Worm (Caenorhabditis elegans) whole organism, mixed stage, embryonic: Measurements from ENCODE around the gene ugt-58.

ENCODE experiments used
- M03D4.4 ChIP-seq: sonication (generic microtip); optimal IDR thresholded peaks from 2 replicates; lab custom pipeline; 2017; ENCODE audit warnings: mild to moderate bottlenecking, missing genetic modification characterization, missing compliant biosample characterization
- bed-3 ChIP-seq: fragments of 200-800 bp; sonication (Bioruptor generic); optimal IDR thresholded peaks from 3 replicates; lab custom pipeline; 2018; ENCODE audit warnings: mild to moderate bottlenecking, missing genetic modification characterization, moderate library complexity, missing compliant biosample characterization
- ceh-39 ChIP-seq: fragments of 150-350 bp; optimal IDR thresholded peaks from 2 replicates; lab custom pipeline; 2014; ENCODE audit warnings: missing biosample characterization, missing genetic modification characterization
- ceh-43 ChIP-seq: fragments of 200-800 bp; sonication (Bioruptor generic); optimal IDR thresholded peaks from 2 replicates; lab custom pipeline; 2018; ENCODE audit warnings: mild to moderate bottlenecking, missing genetic modification characterization, moderate library complexity, missing compliant biosample characterization
- ceh-83 ChIP-seq: fragments of 200-800 bp; sonication (Bioruptor generic); optimal IDR thresholded peaks from 2 replicates; lab custom pipeline; 2018; ENCODE audit warnings: mild to moderate bottlenecking, missing genetic modification characterization, missing compliant biosample characterization
- ces-1 ChIP-seq: fragments of 150-350 bp; optimal IDR thresholded peaks from 2 replicates; lab custom pipeline; 2014; ENCODE audit warnings: missing biosample characterization, missing genetic modification reagents, missing genetic modification characterization
- drap-1 ChIP-seq: fragments of 200-800 bp; sonication (Bioruptor generic); optimal IDR thresholded peaks from 3 replicates; lab custom pipeline; 2018; ENCODE audit warnings: mild to moderate bottlenecking, missing genetic modification characterization, missing compliant biosample characterization
- elt-1 ChIP-seq: sonication (generic microtip); optimal IDR thresholded peaks from 2 replicates; lab custom pipeline; 2017; ENCODE audit warnings: missing genetic modification characterization, mild to moderate bottlenecking, missing compliant biosample characterization, antibody characterized with exemption, moderate library complexity, borderline replicate concordance; ENCODE audit not compliant: insufficient read depth
- elt-3 ChIP-seq: fragments of 150-350 bp; optimal IDR thresholded peaks from 2 replicates; lab custom pipeline; 2014; ENCODE audit warnings: missing biosample characterization, missing genetic modification characterization
- flh-1 ChIP-seq: fragments of 200-800 bp; sonication (Bioruptor generic); optimal IDR thresholded peaks from 2 replicates; lab custom pipeline; 2018; ENCODE audit warnings: mild to moderate bottlenecking, missing genetic modification characterization, moderate library complexity, missing compliant biosample characterization
- ham-2 ChIP-seq: fragments of 200-800 bp; sonication (Bioruptor generic); optimal IDR thresholded peaks from 2 replicates; lab custom pipeline; 2018; ENCODE audit warnings: mild to moderate bottlenecking, missing genetic modification characterization, missing compliant biosample characterization
- lin-32 ChIP-seq: fragments of 200-800 bp; sonication (Bioruptor generic); optimal IDR thresholded peaks from 2 replicates; lab custom pipeline; 2018; ENCODE audit warnings: mild to moderate bottlenecking, missing genetic modification characterization, missing compliant biosample characterization
- lsy-2 ChIP-seq: fragments of 150-350 bp; optimal IDR thresholded peaks from 2 replicates; lab custom pipeline; 2014; ENCODE audit warnings: missing biosample characterization, missing genetic modification characterization
- mls-2 ChIP-seq: sonication (generic microtip); optimal IDR thresholded peaks from 2 replicates; lab custom pipeline; 2016; ENCODE audit warnings: mild to moderate bottlenecking, missing genetic modification characterization, moderate library complexity, missing compliant biosample characterization
- nhr-12 ChIP-seq: fragments of 150-350 bp; optimal IDR thresholded peaks from 2 replicates; lab custom pipeline; 2014; ENCODE audit warnings: missing biosample characterization, missing genetic modification characterization
- nhr-2 ChIP-seq: fragments of 150-350 bp; optimal IDR thresholded peaks from 2 replicates; lab custom pipeline; 2014; ENCODE audit warnings: missing biosample characterization, missing genetic modification characterization
- nhr-28 ChIP-seq: fragments of 150-350 bp; optimal IDR thresholded peaks from 2 replicates; lab custom pipeline; 2014; ENCODE audit warnings: missing biosample characterization, missing genetic modification characterization
- nhr-76 ChIP-seq: sonication (generic microtip); optimal IDR thresholded peaks from 2 replicates; lab custom pipeline; 2017; ENCODE audit warnings: missing biosample characterization, missing genetic modification characterization
- pha-4 ChIP-seq: fragments of 150-350 bp; optimal IDR thresholded peaks from 2 replicates; lab custom pipeline; 2018; ENCODE audit warnings: missing biosample characterization, missing genetic modification reagents, missing genetic modification characterization
- sem-2 ChIP-seq: fragments of 200-800 bp; sonication (Bioruptor generic); optimal IDR thresholded peaks from 2 replicates; lab custom pipeline; 2018; ENCODE audit warnings: mild to moderate bottlenecking, missing genetic modification characterization, missing compliant biosample characterization
- sptf-1 ChIP-seq: sonication (generic microtip); optimal IDR thresholded peaks from 2 replicates; lab custom pipeline; 2017; ENCODE audit warnings: mild to moderate bottlenecking, missing genetic modification characterization, moderate library complexity, missing compliant biosample characterization
- tbx-8 ChIP-seq: fragments of 200-800 bp; sonication (Bioruptor generic); optimal IDR thresholded peaks from 2 replicates; lab custom pipeline; 2018; ENCODE audit warnings: mild to moderate bottlenecking, missing genetic modification characterization, moderate library complexity, missing compliant biosample characterization
- unc-120 ChIP-seq: sonication (generic microtip); optimal IDR thresholded peaks from 2 replicates; lab custom pipeline; 2017; ENCODE audit warnings: missing genetic modification characterization, missing compliant biosample characterization; ENCODE audit not compliant: poor library complexity, severe bottlenecking
- unc-39 ChIP-seq: fragments of 150-350 bp; optimal IDR thresholded peaks from 2 replicates; lab custom pipeline; 2014; ENCODE audit warnings: missing biosample characterization, missing genetic modification characterization
- unc-62 ChIP-seq: fragments of 150-350 bp; optimal IDR thresholded peaks from 2 replicates; lab custom pipeline; 2014; ENCODE audit warnings: missing biosample characterization, missing genetic modification reagents, missing genetic modification characterization
- zip-8 ChIP-seq: fragments of 150-350 bp; optimal IDR thresholded peaks from 2 replicates; lab custom pipeline; 2014; ENCODE audit warnings: missing biosample characterization, missing genetic modification characterization
- ztf-11 ChIP-seq: fragments of 150-350 bp; optimal IDR thresholded peaks from 2 replicates; lab custom pipeline; 2014; ENCODE audit warnings: missing biosample characterization, missing genetic modification characterization

ugt-58 gene

DNA sequence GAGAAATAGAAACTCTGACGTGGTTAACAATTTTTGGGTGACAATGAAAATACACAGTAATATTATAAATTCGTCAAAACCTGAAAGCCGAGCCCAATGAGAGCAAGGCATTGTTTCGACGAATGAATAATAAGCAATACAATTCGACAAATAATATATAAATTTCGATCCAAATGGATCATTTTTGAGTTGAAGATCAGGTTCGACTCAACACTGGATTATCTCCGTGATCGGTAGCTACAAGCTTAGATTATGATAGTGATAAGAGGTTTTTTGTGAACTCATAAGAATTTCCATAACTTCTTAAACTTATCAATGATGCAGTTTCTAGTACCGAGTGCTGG lies 31.3 kb upstream of the ugt-58 start:
- TF ChIP-seq ceh-43 (GFP tag; lab: Kevin White, UChicago): no peak
- no peak for TF ChIP-seq elt-1 (tag; lab: Kevin White, UChicago)
- TF ChIP-seq ham-2: no peak
- no peak for TF ChIP-seq tbx-8

DNA sequence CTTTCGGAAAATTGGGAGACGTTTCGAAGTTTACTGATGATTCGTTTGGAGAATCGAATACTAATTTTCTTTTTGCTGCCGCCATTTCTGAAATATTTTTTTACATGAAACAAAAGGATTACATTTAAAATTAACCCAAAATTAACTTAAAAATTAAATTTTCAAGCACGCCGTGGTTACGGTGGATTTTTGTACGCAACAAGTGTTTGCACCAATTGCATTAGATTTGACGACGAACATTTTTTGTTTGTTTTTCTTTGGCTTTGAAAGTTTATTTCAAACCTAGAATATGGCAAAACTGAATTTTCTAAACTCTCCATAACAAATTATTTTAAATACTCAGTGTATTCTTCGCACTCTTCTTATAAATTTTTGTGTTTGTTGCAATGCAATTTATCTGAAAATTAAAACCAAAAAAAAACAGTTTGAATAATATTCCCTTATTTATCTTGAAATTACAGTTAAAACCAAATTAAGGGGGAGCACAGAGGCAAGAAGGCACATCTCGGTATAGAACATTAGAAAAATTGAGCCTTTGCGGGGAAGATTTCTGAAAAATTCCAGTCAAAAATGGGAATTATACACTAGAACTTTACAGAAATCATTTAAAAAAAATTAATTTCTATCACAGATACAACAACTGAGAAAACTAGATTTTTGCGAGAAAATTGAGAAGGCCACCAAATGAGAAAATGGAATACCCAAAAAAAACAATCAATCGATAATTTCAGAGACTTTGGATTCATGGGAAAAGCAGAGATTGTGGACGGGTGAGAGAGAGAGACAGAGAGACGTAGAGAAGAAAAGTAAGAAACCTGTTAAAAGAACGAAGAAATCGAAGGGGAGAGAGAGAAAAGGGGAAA lies 30.7 kb upstream of the ugt-58 start, which contains the start of gene hal-3:
TSS of gene hal-3 (minus strand) at position 87 of the 863 bp plus-strand sequence.
- TF ChIP-seq ham-2 (no peak), sptf-1 (tag; lab: Kevin White, UChicago) (peak; percentile 2), elt-1 (tag; lab: Kevin White, UChicago) (no peak), bed-3 (no peak), ztf-11 (tag; lab: Kevin White, UChicago) (no peak), unc-39 (tag; lab: Kevin White, UChicago) (no peak), sem-2 (GFP tag; lab: Kevin White, UChicago) (no peak)
- TF ChIP-seq, all 35 proteins: peak for 1

DNA sequence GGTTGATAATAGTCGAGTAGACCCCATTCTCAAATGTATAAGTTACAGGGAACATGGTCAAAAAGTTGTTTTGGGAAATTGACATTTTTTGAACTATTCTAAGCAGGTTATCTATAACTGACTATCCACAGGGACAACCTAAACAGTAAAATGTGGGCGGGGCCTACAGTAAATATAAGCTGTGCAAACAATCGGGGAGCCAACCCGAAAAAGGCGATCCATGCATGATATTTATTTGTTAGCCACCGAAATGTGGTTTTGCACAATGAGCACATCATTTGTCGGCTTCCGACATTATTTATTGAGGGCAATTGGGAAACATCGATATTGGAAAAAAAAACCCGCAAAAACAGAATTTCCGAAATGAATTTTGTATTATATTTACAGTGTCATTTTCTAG lies 28.1 kb upstream of the ugt-58 start, which contains the start of gene hlh-6:
TSS of gene hlh-6 (minus strand) at position 101 of the 400 bp plus-strand sequence.
- TF ChIP-seq pha-4 (tag; lab: Kevin White, UChicago) (no peak), M03D4.4 (tag; lab: Kevin White, UChicago) (no peak), nhr-12 (no peak), ceh-43 (GFP tag; lab: Kevin White, UChicago) (no peak), tbx-8 (no peak), elt-1 (tag; lab: Kevin White, UChicago) (no peak), ztf-11 (tag; lab: Kevin White, UChicago) (no peak), mls-2 (tag; lab: Kevin White, UChicago) (no peak), lin-32 (GFP tag; lab: Kevin White, UChicago) (no peak), ceh-39 (tag; lab: Kevin White, UChicago) (no peak), unc-120 (no peak), nhr-2 (no peak), drap-1 (GFP tag; lab: Kevin White, UChicago) (no peak), bed-3 (no peak), zip-8 (tag; lab: Kevin White, UChicago) (no peak), flh-1 (GFP tag; lab: Kevin White, UChicago) (no peak), ceh-83 (no peak), ham-2 (no peak), sptf-1 (tag; lab: Kevin White, UChicago) (no peak)

DNA sequence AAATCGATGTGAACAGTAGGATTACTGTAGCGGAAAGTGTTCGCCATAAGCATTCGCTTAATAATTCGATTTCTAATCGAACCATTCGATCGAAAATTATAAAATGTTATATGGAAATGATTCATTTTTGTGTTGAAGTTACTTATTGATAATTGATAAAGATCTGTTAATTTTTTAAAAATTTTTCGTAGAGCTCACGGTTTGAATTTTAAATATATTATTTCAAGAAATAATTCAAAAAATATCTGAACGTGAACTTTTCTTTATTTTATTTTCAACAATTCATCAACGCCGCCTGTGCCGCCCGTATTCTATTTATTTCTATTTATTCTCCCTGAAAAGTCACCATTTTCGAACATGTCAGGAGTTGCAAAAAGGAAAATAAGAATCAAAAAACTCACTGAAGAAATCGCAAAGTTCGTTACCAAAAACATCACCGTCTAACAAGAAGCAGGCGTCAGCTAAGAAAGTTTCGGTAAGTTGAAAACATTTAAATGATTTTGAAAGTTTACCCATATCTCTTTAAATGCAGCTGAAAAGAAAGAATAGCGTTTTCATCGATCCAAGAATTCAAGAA lies 24.9 kb upstream of the ugt-58 start, which contains the start of the genes T15H9.5 and T15H9.4:
TSS of gene T15H9.5 (minus strand) at position 101 of the 577 bp plus-strand sequence.
TSS of gene T15H9.4 (plus strand) at position 527 of the 577 bp plus-strand sequence.
- TF ChIP-seq drap-1 (GFP tag; lab: Kevin White, UChicago) (no peak), M03D4.4 (tag; lab: Kevin White, UChicago) (no peak), unc-62 (GFP tag; lab: Kevin White, UChicago) (no peak), tbx-8 (no peak), ceh-83 (no peak), elt-3 (tag; lab: Kevin White, UChicago) (no peak), nhr-76 (tag; lab: Kevin White, UChicago) (no peak), mls-2 (tag; lab: Kevin White, UChicago) (no peak)
- TF ChIP-seq, all 35 proteins: peak for 0

DNA sequence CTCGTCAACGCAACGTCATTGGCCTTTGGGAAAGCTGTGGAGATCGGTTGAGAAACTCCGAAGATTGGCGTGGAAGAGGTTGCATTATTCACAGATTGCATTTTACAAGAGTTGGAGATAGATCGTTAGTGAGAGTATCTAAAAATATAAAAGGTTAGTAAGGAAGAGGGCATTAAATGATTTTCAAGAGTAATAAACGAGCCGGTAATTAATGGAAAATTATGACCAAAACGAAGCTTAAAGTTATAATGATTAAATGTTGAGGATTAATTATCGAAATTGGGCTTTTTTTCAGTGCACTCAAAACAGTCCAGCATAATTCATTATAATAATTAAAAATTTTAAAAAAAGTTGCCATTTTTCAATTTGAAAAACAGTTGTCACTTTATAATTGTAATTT lies 22.7 kb upstream of the ugt-58 start, which contains the start of gene pap-2:
TSS of gene pap-2 (minus strand) at position 101 of the 400 bp plus-strand sequence.
- TF ChIP-seq tbx-8 (no peak), lsy-2 (no peak), mls-2 (tag; lab: Kevin White, UChicago) (no peak), unc-62 (GFP tag; lab: Kevin White, UChicago) (no peak), ces-1 (no peak)

DNA sequence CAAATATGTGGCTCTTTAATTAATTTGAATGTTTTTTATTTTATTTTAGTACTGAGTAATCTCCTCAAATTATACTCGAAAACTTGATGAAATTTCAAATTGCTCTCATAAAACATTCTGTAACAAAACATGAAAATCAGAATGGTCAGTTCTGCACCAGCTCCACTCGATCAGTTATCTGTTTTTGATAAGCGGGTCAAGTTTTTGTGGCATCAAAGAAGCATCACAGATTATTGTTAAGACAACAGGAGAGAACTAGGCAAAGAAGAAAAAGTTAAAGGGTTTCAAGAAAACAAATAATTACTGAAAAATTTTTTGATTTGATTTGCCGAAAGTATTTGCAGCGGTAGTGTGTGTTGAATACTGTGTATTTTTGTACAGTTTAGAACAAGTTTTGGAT lies 20.6 kb upstream of the ugt-58 start:
- TF ChIP-seq nhr-28 (tag; lab: Kevin White, UChicago) (no peak), nhr-12 (no peak)
